Fruit fly (Drosophila melanogaster) whole organism, embryonic: Measurements from ENCODE around the gene MtnD.

Experiments
- CG11093 ChIP-seq: fragments of 200-800 bp; sonication (Bioruptor generic); IDR thresholded peaks from 3 replicates; pipeline ENCODE4 v1.3.6; 2022; ENCODE audit warnings: missing biosample characterization, missing genetic modification characterization
- CG1602 ChIP-seq: fragments of 200-800 bp; sonication (Bioruptor generic); optimal IDR thresholded peaks from 3 replicates; lab custom pipeline; 2016; ENCODE audit warnings: missing biosample characterization, missing genetic modification characterization
- CG9817 ChIP-seq: fragments of 200-800 bp; sonication (Bioruptor generic); optimal IDR thresholded peaks from 2 replicates; lab custom pipeline; 2018; ENCODE audit warnings: missing biosample characterization, mild to moderate bottlenecking, missing genetic modification characterization, moderate library complexity
- D19B ChIP-seq: fragments of 200-800 bp; sonication (Bioruptor generic); optimal IDR thresholded peaks from 2 replicates; lab custom pipeline; 2017; ENCODE audit warnings: missing biosample characterization, mild to moderate bottlenecking, missing genetic modification characterization
- Dad ChIP-seq: fragments of 200-800 bp; sonication (Bioruptor generic); optimal IDR thresholded peaks from 3 replicates; lab custom pipeline; 2016; ENCODE audit warnings: missing biosample characterization, missing genetic modification characterization
- Lim3 ChIP-seq: fragments of 200-800 bp; sonication (Bioruptor generic); IDR thresholded peaks from 2 replicates; pipeline ENCODE4 v1.3.6; 2022; ENCODE audit warnings: missing biosample characterization, missing genetic modification characterization
- NK7.1 ChIP-seq: fragments of 200-800 bp; sonication (Bioruptor generic); optimal IDR thresholded peaks from 3 replicates; lab custom pipeline; 2016; ENCODE audit warnings: missing biosample characterization, missing genetic modification characterization
- knrl ChIP-seq: fragments of 200-800 bp; sonication (Bioruptor generic); IDR thresholded peaks from 3 replicates; pipeline ENCODE4 v1.3.6; 2022; ENCODE audit warnings: missing biosample characterization, missing genetic modification characterization; ENCODE audit not compliant: partially characterized antibody
- lmd ChIP-seq: fragments of 200-800 bp; sonication (Bioruptor generic); IDR thresholded peaks from 2 replicates; pipeline ENCODE4 v1.3.6; 2022; ENCODE audit warnings: missing biosample characterization, missing genetic modification characterization
- mirr ChIP-seq: fragments of 200-800 bp; sonication (Bioruptor generic); optimal IDR thresholded peaks from 3 replicates; lab custom pipeline; 2018; ENCODE audit warnings: missing biosample characterization, mild to moderate bottlenecking, missing genetic modification characterization
- pb ChIP-seq: fragments of 200-800 bp; sonication (Bioruptor generic); optimal IDR thresholded peaks from 3 replicates; lab custom pipeline; 2016; ENCODE audit warnings: missing biosample characterization, missing genetic modification characterization

dm6 chr3R:20557114-20557414 is 22.3 kb downstream of the MtnD start:
- TF ChIP-seq CG9817 (tag; lab: Kevin White, UChicago), result no peak
- TF ChIP-seq NK7.1, result no peak
- TF ChIP-seq knrl, result no peak
- no peak for TF ChIP-seq CG1602
- no peak for TF ChIP-seq lmd (GFP tag; lab: Robert Waterston, UW)
- no peak for TF ChIP-seq Lim3 (GFP tag; lab: Robert Waterston, UW)
- TF ChIP-seq Dad (GFP tag; lab: Kevin White, UChicago), result no peak
- no peak for TF ChIP-seq CG11093 (GFP tag; lab: Robert Waterston, UW)
- TF ChIP-seq D19B (GFP tag; lab: Kevin White, UChicago), result no peak
- no peak for TF ChIP-seq pb (GFP tag; lab: Kevin White, UChicago)
- TF ChIP-seq mirr (GFP tag; lab: Kevin White, UChicago), result no peak
